Fruit fly (Drosophila melanogaster): ENCODE results near the gene Him.

The Him gene

DNA sequence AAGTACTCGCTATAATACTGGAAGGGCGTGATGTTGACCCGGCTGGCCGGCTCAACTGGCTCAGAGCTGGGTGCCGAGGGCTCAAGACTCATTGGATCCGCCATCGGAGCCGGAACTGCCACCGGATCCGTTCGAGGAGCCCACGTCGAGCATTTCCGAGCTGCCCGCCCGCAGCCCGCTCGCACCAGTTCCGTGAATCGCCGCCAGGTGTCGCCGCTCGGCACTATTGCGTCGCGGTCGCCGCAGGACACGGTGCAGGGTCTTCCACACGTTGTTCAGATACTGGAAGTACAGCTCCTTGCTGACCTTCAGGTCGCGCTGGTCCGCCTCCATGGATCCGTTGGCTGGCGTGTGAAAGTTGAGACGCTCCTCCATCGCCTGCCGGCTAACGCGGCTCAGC lies 32.0 kb downstream of the Him start:
- no peak for TF ChIP-seq EcR (GFP tag; optimal IDR thresholded peaks at IDR 0.05)
- no peak for TF ChIP-seq usp (GFP tag; optimal IDR thresholded peaks at IDR 0.05)
- no peak for TF ChIP-seq Dll (optimal IDR thresholded peaks at IDR 0.05)
- no peak for TF ChIP-seq psq (optimal IDR thresholded peaks at IDR 0.05)
- TF ChIP-seq pan (optimal IDR thresholded peaks at IDR 0.05) = no peak

DNA sequence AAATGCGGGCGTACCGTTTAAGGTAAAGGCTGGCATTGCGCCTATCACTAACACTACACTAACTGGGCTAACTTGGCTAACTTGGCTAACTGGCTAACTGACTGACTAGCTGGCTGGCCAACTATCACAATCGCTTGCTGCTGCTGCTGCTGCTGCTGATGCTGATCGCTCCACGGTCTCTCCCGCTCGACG lies 33.9 kb downstream of the Him start, which contains the start of gene upd2:
upd2 (minus strand) TSS at position 101 of the 192 bp plus-strand sequence.
- no peak for TF ChIP-seq Dll (optimal IDR thresholded peaks at IDR 0.05)
- TF ChIP-seq pan (optimal IDR thresholded peaks at IDR 0.05) = no peak
- no peak for TF ChIP-seq usp (GFP tag; optimal IDR thresholded peaks at IDR 0.05)
- no peak for TF ChIP-seq psq (optimal IDR thresholded peaks at IDR 0.05)
- no peak for TF ChIP-seq CG8478 (optimal IDR thresholded peaks at IDR 0.05)
- no peak for TF ChIP-seq EcR (GFP tag; optimal IDR thresholded peaks at IDR 0.05)

DNA sequence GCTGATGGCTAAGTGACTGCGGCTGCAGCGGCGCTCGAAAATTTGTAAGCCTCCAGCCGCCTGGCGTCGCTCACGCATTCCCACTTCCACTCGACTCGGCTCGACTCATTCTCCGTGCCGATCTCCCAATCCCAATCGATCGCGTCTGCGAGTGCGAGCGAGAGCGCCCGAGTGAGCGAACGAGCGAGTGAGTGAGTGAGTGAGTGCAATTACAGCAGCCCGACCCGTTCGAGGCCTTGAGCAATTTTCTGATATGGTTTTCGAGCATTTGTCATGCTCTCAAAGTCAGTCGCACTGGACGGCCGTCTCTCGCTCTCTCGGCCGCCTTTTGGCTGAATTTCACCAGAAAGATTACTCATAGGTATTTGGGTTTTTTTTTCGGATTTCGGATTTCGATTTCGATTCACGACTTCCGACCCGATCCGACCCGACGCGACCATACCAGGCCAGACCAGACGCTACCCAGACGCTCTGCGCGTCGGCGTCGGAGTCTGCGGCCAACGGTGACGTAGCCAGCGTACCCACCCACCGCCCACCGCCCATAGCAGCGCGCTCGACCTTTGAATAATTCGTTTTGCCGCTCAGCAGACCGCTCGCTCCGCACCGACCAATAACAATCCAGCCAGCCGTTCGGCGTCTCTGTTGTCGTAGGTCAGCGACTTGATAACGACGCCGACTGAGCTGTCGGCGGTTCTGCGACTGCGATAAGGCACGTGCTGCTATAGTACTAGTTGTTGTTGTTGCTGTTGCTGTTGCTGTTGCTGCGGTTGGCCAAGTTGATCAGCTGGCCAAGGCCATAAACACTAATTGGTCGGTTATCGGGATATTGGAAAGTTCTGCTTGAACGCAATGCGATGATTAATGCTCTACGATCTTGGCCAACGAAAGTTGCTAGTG lies 34.4 kb downstream of the Him start:
- TF ChIP-seq usp (GFP tag; optimal IDR thresholded peaks at IDR 0.05) (no peak), Dll (optimal IDR thresholded peaks at IDR 0.05) (peak; percentile 70)

DNA sequence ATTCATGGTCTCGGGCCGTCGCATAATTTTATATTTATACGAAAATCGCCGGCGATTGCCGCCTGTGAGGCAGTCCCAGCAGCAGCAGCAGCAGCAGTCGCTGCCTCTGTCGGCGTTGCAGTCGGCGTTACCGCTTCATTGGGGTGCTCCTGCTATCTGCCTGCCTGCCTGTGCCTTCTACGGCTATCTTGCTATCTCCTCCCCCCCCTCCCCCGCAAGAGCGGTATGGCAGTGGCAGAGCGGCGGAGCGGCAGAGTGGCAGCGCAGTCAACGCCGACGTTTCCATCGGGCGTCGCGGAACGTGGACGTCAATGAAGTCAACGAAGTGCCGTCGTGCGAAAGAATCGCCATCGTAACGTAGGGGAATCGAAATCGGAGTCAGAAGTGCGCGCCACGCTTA lies 36.0 kb downstream of the Him start:
- TF ChIP-seq EcR (GFP tag; optimal IDR thresholded peaks at IDR 0.05) (no peak), pan (optimal IDR thresholded peaks at IDR 0.05) (no peak), psq (optimal IDR thresholded peaks at IDR 0.05) (no peak), CG8478 (optimal IDR thresholded peaks at IDR 0.05) (no peak), usp (GFP tag; optimal IDR thresholded peaks at IDR 0.05) (no peak), Dll (optimal IDR thresholded peaks at IDR 0.05) (no peak)

- TF ChIP-seq usp (GFP tag; optimal IDR thresholded peaks at IDR 0.05) = no peak
- TF ChIP-seq pan (optimal IDR thresholded peaks at IDR 0.05) = no peak
- no peak for TF ChIP-seq EcR (GFP tag; optimal IDR thresholded peaks at IDR 0.05)
- no peak for TF ChIP-seq CG8478 (optimal IDR thresholded peaks at IDR 0.05)
- no peak for TF ChIP-seq Dll (optimal IDR thresholded peaks at IDR 0.05)
- TF ChIP-seq psq (optimal IDR thresholded peaks at IDR 0.05) = no peak
These were observed 37.6 kb downstream of the Him start for dm6 chrX:18246842-18247241.

DNA sequence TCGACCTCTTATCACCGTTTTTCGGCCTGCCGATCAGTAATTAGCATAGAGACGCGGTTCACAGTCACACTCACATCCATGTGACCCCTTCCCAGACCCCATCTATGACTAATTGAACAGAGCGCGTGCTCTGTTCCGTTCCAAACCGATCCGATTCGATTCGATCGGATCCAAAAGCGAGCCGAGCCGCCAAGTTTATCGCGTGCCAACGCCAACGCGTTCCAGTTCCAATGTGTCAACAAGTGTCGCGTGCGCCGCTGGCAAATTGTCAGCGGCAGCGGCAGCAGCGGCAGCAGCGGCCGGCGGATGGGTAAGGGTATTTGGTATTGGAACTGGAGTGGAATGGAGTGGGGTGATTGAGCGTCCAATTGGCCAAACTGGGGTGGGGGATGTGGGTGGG lies 39.0 kb downstream of the Him start:
- TF ChIP-seq pan (optimal IDR thresholded peaks at IDR 0.05) (no peak), Dll (optimal IDR thresholded peaks at IDR 0.05) (no peak), usp (GFP tag; optimal IDR thresholded peaks at IDR 0.05) (no peak), EcR (GFP tag; optimal IDR thresholded peaks at IDR 0.05) (no peak), psq (optimal IDR thresholded peaks at IDR 0.05) (no peak), CG8478 (optimal IDR thresholded peaks at IDR 0.05) (no peak)

- TF ChIP-seq Dll (optimal IDR thresholded peaks at IDR 0.05) = no peak
- TF ChIP-seq EcR (GFP tag; optimal IDR thresholded peaks at IDR 0.05) = no peak
- no peak for TF ChIP-seq pan (optimal IDR thresholded peaks at IDR 0.05)
- no peak for TF ChIP-seq usp (GFP tag; optimal IDR thresholded peaks at IDR 0.05)
- no peak for TF ChIP-seq CG8478 (optimal IDR thresholded peaks at IDR 0.05)
- no peak for TF ChIP-seq psq (optimal IDR thresholded peaks at IDR 0.05)
These were observed 42.7 kb downstream of the Him start for dm6 chrX:18251910-18252309.

- TF ChIP-seq psq (optimal IDR thresholded peaks at IDR 0.05) (no peak), CG8478 (optimal IDR thresholded peaks at IDR 0.05) (no peak), usp (GFP tag; optimal IDR thresholded peaks at IDR 0.05) (no peak), Dll (optimal IDR thresholded peaks at IDR 0.05) (no peak), EcR (GFP tag; optimal IDR thresholded peaks at IDR 0.05) (no peak)
These were observed 44.5 kb downstream of the Him start for dm6 chrX:18253773-18254172.

DNA sequence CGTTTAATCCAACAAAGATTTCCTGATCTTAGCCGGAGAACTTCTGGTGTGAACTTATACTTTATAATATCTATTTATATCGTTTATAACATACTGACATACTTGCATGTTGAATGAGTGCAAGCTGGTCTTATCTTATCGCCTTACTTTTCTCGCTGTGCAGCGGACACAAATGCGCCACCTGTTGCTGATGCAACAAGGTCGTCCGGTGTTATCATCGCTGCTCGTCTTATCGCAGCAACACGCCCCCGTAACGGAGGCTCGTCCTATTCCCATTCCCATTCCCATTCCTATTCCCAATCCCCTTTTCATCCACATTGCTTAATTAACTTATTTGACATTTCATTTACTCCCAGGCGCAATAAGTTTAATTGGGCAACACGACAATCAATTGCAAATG lies 45.2 kb downstream of the Him start:
- TF ChIP-seq EcR (GFP tag; optimal IDR thresholded peaks at IDR 0.05) = no peak
- no peak for TF ChIP-seq usp (GFP tag; optimal IDR thresholded peaks at IDR 0.05)
- no peak for TF ChIP-seq pan (optimal IDR thresholded peaks at IDR 0.05)
- no peak for TF ChIP-seq psq (optimal IDR thresholded peaks at IDR 0.05)
- TF ChIP-seq Dll (optimal IDR thresholded peaks at IDR 0.05) = no peak
- TF ChIP-seq CG8478 (optimal IDR thresholded peaks at IDR 0.05) = no peak

dm6 chrX:18256244-18256885 lies 47.1 kb downstream of the Him start:
- TF ChIP-seq psq (optimal IDR thresholded peaks at IDR 0.05) = no peak
- no peak for TF ChIP-seq pan (optimal IDR thresholded peaks at IDR 0.05)
- TF ChIP-seq Dll (optimal IDR thresholded peaks at IDR 0.05) = no peak
- no peak for TF ChIP-seq CG8478 (optimal IDR thresholded peaks at IDR 0.05)
- TF ChIP-seq usp (GFP tag; optimal IDR thresholded peaks at IDR 0.05) = no peak
- TF ChIP-seq EcR (GFP tag; optimal IDR thresholded peaks at IDR 0.05) = no peak

dm6 chrX:18259417-18259816 lies 50.2 kb downstream of the Him start, which contains the start of gene CG15059:
CG15059 (minus strand) TSS chrX:18259517.
- TF ChIP-seq Dll (optimal IDR thresholded peaks at IDR 0.05) (no peak), CG8478 (optimal IDR thresholded peaks at IDR 0.05) (no peak), usp (GFP tag; optimal IDR thresholded peaks at IDR 0.05) (no peak), pan (optimal IDR thresholded peaks at IDR 0.05) (no peak), EcR (GFP tag; optimal IDR thresholded peaks at IDR 0.05) (no peak), psq (optimal IDR thresholded peaks at IDR 0.05) (no peak)

- no peak for TF ChIP-seq psq (optimal IDR thresholded peaks at IDR 0.05)
- no peak for TF ChIP-seq usp (GFP tag; optimal IDR thresholded peaks at IDR 0.05)
- TF ChIP-seq CG8478 (optimal IDR thresholded peaks at IDR 0.05) = no peak
- TF ChIP-seq Dll (optimal IDR thresholded peaks at IDR 0.05) = no peak
- no peak for TF ChIP-seq pan (optimal IDR thresholded peaks at IDR 0.05)
- TF ChIP-seq EcR (GFP tag; optimal IDR thresholded peaks at IDR 0.05) = no peak
These were observed 50.8 kb downstream of the Him start for dm6 chrX:18259984-18260550.
